Worm (Caenorhabditis elegans): Measurements from ENCODE around the gene nuc-1.

nuc-1 gene

ce11 chrX:9523118-9523517 is 16.6 kb upstream of the nuc-1 start, which contains the start of gene C07B5.3:
Gene C07B5.3 (minus strand): TSS chrX:9523218.
- TF ChIP-seq nhr-11 (tag; optimal IDR thresholded peaks at IDR 0.05) (no peak), snu-23 (GFP tag; optimal IDR thresholded peaks at IDR 0.05) (no peak), hlh-4 (tag; optimal IDR thresholded peaks at IDR 0.05) (no peak), C34B4.2 (tag; optimal IDR thresholded peaks at IDR 0.05) (no peak), dpl-1 (GFP tag; optimal IDR thresholded peaks at IDR 0.05) (no peak), lin-39 (tag; optimal IDR thresholded peaks at IDR 0.05) (no peak), ceh-90 (tag; optimal IDR thresholded peaks at IDR 0.05) (no peak), egl-27 (tag; optimal IDR thresholded peaks at IDR 0.05) (no peak), C04F5.9 (tag; optimal IDR thresholded peaks at IDR 0.05) (no peak), tbx-2 (tag; optimal IDR thresholded peaks at IDR 0.05) (no peak), pax-3 (tag; optimal IDR thresholded peaks at IDR 0.05) (no peak), fkh-4 (tag; optimal IDR thresholded peaks at IDR 0.05; ENCODE audit: borderline replicate concordance) (no peak), nhr-85 (tag) (no peak)

ce11 chrX:9527898-9528297 is 11.8 kb upstream of the nuc-1 start:
- TF ChIP-seq zag-1 (tag; optimal IDR thresholded peaks at IDR 0.05) (no peak), tbx-2 (tag; optimal IDR thresholded peaks at IDR 0.05) (peak; percentile 4), nhr-71 (tag; optimal IDR thresholded peaks at IDR 0.05) (peak; percentile 39), nhr-85 (tag) (peak; percentile 86), alr-1 (tag; optimal IDR thresholded peaks at IDR 0.05; ENCODE audit: borderline replicate concordance) (no peak), pqm-1 (tag; optimal IDR thresholded peaks at IDR 0.05) (no peak), mab-9 (GFP tag; IDR thresholded peaks at IDR 0.05) (no peak), F16B12.6 (tag; optimal IDR thresholded peaks at IDR 0.05) (no peak), unc-62 (GFP tag; optimal IDR thresholded peaks at IDR 0.05) (no peak), tlp-1 (tag; optimal IDR thresholded peaks at IDR 0.05) (no peak), mdl-1 (tag; optimal IDR thresholded peaks at IDR 0.05) (peak in 1 of 2 experiments; percentile 5), lin-14 (GFP tag; optimal IDR thresholded peaks at IDR 0.05) (peak; percentile 37), skn-1 (tag; optimal IDR thresholded peaks at IDR 0.05) (peak; percentile 10), C34B4.2 (tag; optimal IDR thresholded peaks at IDR 0.05) (no peak), fkh-4 (tag; optimal IDR thresholded peaks at IDR 0.05; ENCODE audit: borderline replicate concordance) (no peak), nhr-90 (tag; optimal IDR thresholded peaks at IDR 0.05; ENCODE audit: poor library complexity) (peak; percentile 26), C04F5.9 (tag; optimal IDR thresholded peaks at IDR 0.05) (no peak), lin-15B (tag; optimal IDR thresholded peaks at IDR 0.05) (no peak), mep-1 (tag; optimal IDR thresholded peaks at IDR 0.05) (peak; percentile 2), jun-1 (tag; optimal IDR thresholded peaks at IDR 0.05) (no peak), nhr-20 (tag; optimal IDR thresholded peaks at IDR 0.05) (peak; percentile 63), elt-3 (tag; optimal IDR thresholded peaks at IDR 0.05) (peak in 3 of 6 experiments; percentile 24 to 76 (median 51)), nhr-11 (tag; optimal IDR thresholded peaks at IDR 0.05) (no peak), irx-1 (tag; optimal IDR thresholded peaks at IDR 0.05) (peak; percentile 25), efl-1 (optimal IDR thresholded peaks at IDR 0.05) (no peak), efl-1 (GFP tag; optimal IDR thresholded peaks at IDR 0.05 in 1 of 2) (no peak), unc-86 (tag; optimal IDR thresholded peaks at IDR 0.05) (no peak), dsc-1 (tag; optimal IDR thresholded peaks at IDR 0.05) (no peak), ceh-63 (GFP tag; optimal IDR thresholded peaks at IDR 0.05) (no peak), snu-23 (GFP tag; optimal IDR thresholded peaks at IDR 0.05) (peak; percentile 46), isw-1 (GFP tag; IDR thresholded peaks at IDR 0.05) (no peak), nhr-19 (GFP tag; conservative IDR thresholded peaks at IDR 0.05) (no peak; the same call in 1 of the 2 replicates), blmp-1 (tag; optimal IDR thresholded peaks at IDR 0.05) (peak; percentile 85), lin-35 (GFP tag; optimal IDR thresholded peaks at IDR 0.05) (peak in 1 of 2 experiments; percentile 38)

- TF ChIP-seq ama-1 (optimal IDR thresholded peaks at IDR 0.05) (no peak), nhr-85 (tag) (peak; percentile 38)
Measured at ce11 chrX:9529360-9529759, 10.3 kb upstream of the nuc-1 start, which contains the start of gene C07B5.4. Gene C07B5.4 (plus strand): TSS chrX:9529660.
